Worm (Caenorhabditis elegans) whole organism, mixed stage, embryonic: ENCODE data around the gene Y51B9A.6.

Experiments used
- M03D4.4 ChIP-seq: sonication (generic microtip); optimal IDR thresholded peaks from 2 replicates; lab custom pipeline; 2017; ENCODE audit warnings: mild to moderate bottlenecking, missing genetic modification characterization, missing compliant biosample characterization
- bed-3 ChIP-seq: fragments of 200-800 bp; sonication (Bioruptor generic); optimal IDR thresholded peaks from 3 replicates; lab custom pipeline; 2018; ENCODE audit warnings: mild to moderate bottlenecking, missing genetic modification characterization, moderate library complexity, missing compliant biosample characterization
- blmp-1 ChIP-seq: fragments of 150-350 bp; optimal IDR thresholded peaks from 2 replicates; lab custom pipeline; 2014; ENCODE audit warnings: missing biosample characterization, missing genetic modification characterization
- ceh-83 ChIP-seq: fragments of 200-800 bp; sonication (Bioruptor generic); optimal IDR thresholded peaks from 2 replicates; lab custom pipeline; 2018; ENCODE audit warnings: mild to moderate bottlenecking, missing genetic modification characterization, missing compliant biosample characterization
- cnd-1 ChIP-seq: fragments of 200-800 bp; sonication (Bioruptor generic); optimal IDR thresholded peaks from 2 replicates; lab custom pipeline; 2018; ENCODE audit warnings: mild to moderate bottlenecking, missing genetic modification characterization, missing compliant biosample characterization
- drap-1 ChIP-seq: fragments of 200-800 bp; sonication (Bioruptor generic); optimal IDR thresholded peaks from 3 replicates; lab custom pipeline; 2018; ENCODE audit warnings: mild to moderate bottlenecking, missing genetic modification characterization, missing compliant biosample characterization
- elt-1 ChIP-seq: sonication (generic microtip); optimal IDR thresholded peaks from 2 replicates; lab custom pipeline; 2017; ENCODE audit warnings: missing genetic modification characterization, mild to moderate bottlenecking, missing compliant biosample characterization, antibody characterized with exemption, moderate library complexity, borderline replicate concordance; ENCODE audit not compliant: insufficient read depth
- elt-3 ChIP-seq: fragments of 150-350 bp; optimal IDR thresholded peaks from 2 replicates; lab custom pipeline; 2014; ENCODE audit warnings: missing biosample characterization, missing genetic modification characterization
- flh-1 ChIP-seq: fragments of 200-800 bp; sonication (Bioruptor generic); optimal IDR thresholded peaks from 2 replicates; lab custom pipeline; 2018; ENCODE audit warnings: mild to moderate bottlenecking, missing genetic modification characterization, moderate library complexity, missing compliant biosample characterization
- ham-2 ChIP-seq: fragments of 200-800 bp; sonication (Bioruptor generic); optimal IDR thresholded peaks from 2 replicates; lab custom pipeline; 2018; ENCODE audit warnings: mild to moderate bottlenecking, missing genetic modification characterization, missing compliant biosample characterization
- hlh-1 ChIP-seq: fragments of 150-350 bp; optimal IDR thresholded peaks from 2 replicates; lab custom pipeline; 2014; ENCODE audit warnings: missing biosample characterization, missing genetic modification reagents, missing genetic modification characterization
- lin-13 ChIP-seq: fragments of 150-350 bp; optimal IDR thresholded peaks from 2 replicates; lab custom pipeline; 2014; ENCODE audit warnings: missing biosample characterization, missing genetic modification characterization
- lin-32 ChIP-seq: fragments of 200-800 bp; sonication (Bioruptor generic); optimal IDR thresholded peaks from 2 replicates; lab custom pipeline; 2018; ENCODE audit warnings: mild to moderate bottlenecking, missing genetic modification characterization, missing compliant biosample characterization
- lsy-2 ChIP-seq: fragments of 150-350 bp; optimal IDR thresholded peaks from 2 replicates; lab custom pipeline; 2014; ENCODE audit warnings: missing biosample characterization, missing genetic modification characterization
- mab-5 ChIP-seq: fragments of 150-350 bp; optimal IDR thresholded peaks from 2 replicates; lab custom pipeline; 2014; ENCODE audit warnings: missing biosample characterization, missing genetic modification characterization
- mep-1 ChIP-seq: fragments of 150-350 bp; optimal IDR thresholded peaks from 2 replicates; lab custom pipeline; 2017; ENCODE audit warnings: missing biosample characterization, missing genetic modification reagents, missing genetic modification characterization, inconsistent platforms
- mls-2 ChIP-seq: sonication (generic microtip); optimal IDR thresholded peaks from 2 replicates; lab custom pipeline; 2016; ENCODE audit warnings: mild to moderate bottlenecking, missing genetic modification characterization, moderate library complexity, missing compliant biosample characterization
- nhr-12 ChIP-seq: fragments of 150-350 bp; optimal IDR thresholded peaks from 2 replicates; lab custom pipeline; 2014; ENCODE audit warnings: missing biosample characterization, missing genetic modification characterization
- nhr-2 ChIP-seq: fragments of 150-350 bp; optimal IDR thresholded peaks from 2 replicates; lab custom pipeline; 2014; ENCODE audit warnings: missing biosample characterization, missing genetic modification characterization
- nhr-237 ChIP-seq: fragments of 150-350 bp; optimal IDR thresholded peaks from 2 replicates; lab custom pipeline; 2014; ENCODE audit warnings: missing biosample characterization, missing genetic modification characterization
- nhr-28 ChIP-seq: fragments of 150-350 bp; optimal IDR thresholded peaks from 2 replicates; lab custom pipeline; 2014; ENCODE audit warnings: missing biosample characterization, missing genetic modification characterization
- pha-4 ChIP-seq: fragments of 150-350 bp; optimal IDR thresholded peaks from 2 replicates; lab custom pipeline; 2018; ENCODE audit warnings: missing biosample characterization, missing genetic modification reagents, missing genetic modification characterization
- sem-2 ChIP-seq: fragments of 200-800 bp; sonication (Bioruptor generic); optimal IDR thresholded peaks from 2 replicates; lab custom pipeline; 2018; ENCODE audit warnings: mild to moderate bottlenecking, missing genetic modification characterization, missing compliant biosample characterization
- snpc-4 ChIP-seq: fragments of 150-350 bp; optimal IDR thresholded peaks from 2 replicates; lab custom pipeline; 2014; ENCODE audit warnings: missing biosample characterization, missing genetic modification characterization
- sptf-1 ChIP-seq: sonication (generic microtip); optimal IDR thresholded peaks from 2 replicates; lab custom pipeline; 2017; ENCODE audit warnings: mild to moderate bottlenecking, missing genetic modification characterization, moderate library complexity, missing compliant biosample characterization
- tbx-8 ChIP-seq: fragments of 200-800 bp; sonication (Bioruptor generic); optimal IDR thresholded peaks from 2 replicates; lab custom pipeline; 2018; ENCODE audit warnings: mild to moderate bottlenecking, missing genetic modification characterization, moderate library complexity, missing compliant biosample characterization
- unc-62 ChIP-seq: fragments of 150-350 bp; optimal IDR thresholded peaks from 2 replicates; lab custom pipeline; 2014; ENCODE audit warnings: missing biosample characterization, missing genetic modification reagents, missing genetic modification characterization
- zip-8 ChIP-seq: fragments of 150-350 bp; optimal IDR thresholded peaks from 2 replicates; lab custom pipeline; 2014; ENCODE audit warnings: missing biosample characterization, missing genetic modification characterization

Y51B9A.6 gene

ce11 chrII:9418843-9419532 is 16.0 kb upstream of the Y51B9A.6 start:
- TF ChIP-seq mls-2 (tag; lab: Kevin White, UChicago) (no peak), ceh-83 (GFP tag; lab: Kevin White, UChicago) (no peak), pha-4 (tag; lab: Kevin White, UChicago) (no peak), drap-1 (GFP tag; lab: Kevin White, UChicago) (no peak)

ce11 chrII:9418065-9418567 is 15.1 kb upstream of the Y51B9A.6 start, which contains the start of the genes M176.4 and M176.16:
TSS of gene M176.4 (plus strand) at chrII:9418365.
TSS of gene M176.16 (plus strand) at chrII:9418517.
- TF ChIP-seq elt-3 (no peak), mep-1 (no peak), nhr-237 (tag; lab: Kevin White, UChicago) (no peak), lin-13 (tag; lab: Kevin White, UChicago) (no peak), nhr-2 (no peak), blmp-1 (tag; lab: Kevin White, UChicago) (no peak), ceh-83 (GFP tag; lab: Kevin White, UChicago) (no peak), sem-2 (GFP tag; lab: Kevin White, UChicago) (no peak), elt-1 (tag; lab: Kevin White, UChicago) (no peak), hlh-1 (no peak), nhr-28 (no peak), M03D4.4 (tag; lab: Kevin White, UChicago) (no peak), zip-8 (no peak), tbx-8 (GFP tag; lab: Kevin White, UChicago) (no peak), snpc-4 (no peak)

- TF ChIP-seq mls-2 (tag; lab: Kevin White, UChicago) (no peak), mep-1 (peak; percentile 68), lsy-2 (tag; lab: Kevin White, UChicago) (peak; percentile 38), unc-62 (GFP tag; lab: Kevin White, UChicago) (no peak), lin-13 (tag; lab: Kevin White, UChicago) (peak; percentile 27), ham-2 (peak; percentile 39)
These were observed 13.6 kb upstream of the Y51B9A.6 start, which contains the start of the genes gss-1 and chch-3 for ce11 chrII:9416381-9417276. TSS of gene gss-1 (minus strand) at chrII:9416431. TSS of gene chch-3 (plus strand) at chrII:9417013.

- TF ChIP-seq lin-32, result no peak
- no peak for TF ChIP-seq ceh-83 (GFP tag; lab: Kevin White, UChicago)
- TF ChIP-seq tbx-8 (GFP tag; lab: Kevin White, UChicago), result no peak
- TF ChIP-seq pha-4 (tag; lab: Kevin White, UChicago), result no peak
- TF ChIP-seq nhr-28, result no peak
- TF ChIP-seq sptf-1 (tag; lab: Kevin White, UChicago), result no peak
- TF ChIP-seq lsy-2 (tag; lab: Kevin White, UChicago), result no peak
- no peak for TF ChIP-seq ham-2
- no peak for TF ChIP-seq bed-3 (GFP tag; lab: Kevin White, UChicago)
These were observed 9.2 kb upstream of the Y51B9A.6 start, which contains the start of gene arrd-3 for ce11 chrII:9412086-9412608. TSS of gene arrd-3 (plus strand) at chrII:9412558.

- TF ChIP-seq bed-3 (GFP tag; lab: Kevin White, UChicago) (no peak), nhr-12 (tag; lab: Kevin White, UChicago) (no peak), mab-5 (tag; lab: Kevin White, UChicago) (no peak), nhr-2 (no peak), lin-32 (no peak), cnd-1 (tag; lab: Kevin White, UChicago) (no peak), pha-4 (tag; lab: Kevin White, UChicago) (no peak), ceh-83 (GFP tag; lab: Kevin White, UChicago) (no peak), nhr-237 (tag; lab: Kevin White, UChicago) (no peak), mls-2 (tag; lab: Kevin White, UChicago) (no peak), zip-8 (no peak), snpc-4 (no peak), tbx-8 (GFP tag; lab: Kevin White, UChicago) (no peak), flh-1 (no peak)
These were observed 8.5 kb upstream of the Y51B9A.6 start, which contains the start of gene M176.9 for ce11 chrII:9411497-9411896. TSS of gene M176.9 (minus strand) at chrII:9411597.
